Fruit fly (Drosophila melanogaster) whole organism, embryonic: Measurements from ENCODE around the gene Uba2.
A peak's percentile ranks its signal among the peaks of the same experiment; 100 is the strongest.

Source experiments
- Atf-2 ChIP-seq: fragments of 200-800 bp; sonication (Bioruptor generic); optimal IDR thresholded peaks from 2 replicates; lab custom pipeline; 2016; ENCODE audit warnings: missing biosample characterization, missing genetic modification characterization
- Awh ChIP-seq: fragments of 200-800 bp; sonication (Bioruptor generic); IDR thresholded peaks from 2 replicates; pipeline ENCODE4, ENCODE4 v1.3.6; 2022; ENCODE audit warnings: missing biosample characterization, missing genetic modification characterization
- B-H2 ChIP-seq: fragments of 200-800 bp; sonication (Bioruptor generic); optimal IDR thresholded peaks from 2 replicates; lab custom pipeline; 2018; ENCODE audit warnings: missing biosample characterization, mild to moderate bottlenecking, missing genetic modification characterization
- C15 ChIP-seq: fragments of 200-800 bp; sonication (Bioruptor generic); IDR thresholded peaks from 3 replicates; pipeline ENCODE4 v1.3.6; 2022; ENCODE audit warnings: missing biosample characterization, missing genetic modification characterization
- CG11398 ChIP-seq: fragments of 200-800 bp; sonication (Bioruptor generic); optimal IDR thresholded peaks from 2 replicates; lab custom pipeline; 2016; ENCODE audit warnings: missing biosample characterization, missing genetic modification characterization
- CG12155 ChIP-seq: fragments of 200-800 bp; sonication (Bioruptor generic); optimal IDR thresholded peaks from 3 replicates; lab custom pipeline; 2016; ENCODE audit warnings: missing biosample characterization, missing genetic modification characterization
- CG1233 ChIP-seq: fragments of 200-800 bp; sonication (Bioruptor generic); optimal IDR thresholded peaks from 4 replicates; lab custom pipeline; 2018; ENCODE audit warnings: missing biosample characterization, mild to moderate bottlenecking, missing genetic modification characterization
- CG12942 ChIP-seq: fragments of 200-800 bp; sonication (Bioruptor generic); optimal IDR thresholded peaks from 3 replicates; lab custom pipeline; 2016; ENCODE audit warnings: missing biosample characterization, missing genetic modification characterization
- CG13424 ChIP-seq: fragments of 200-800 bp; sonication (Bioruptor generic); optimal IDR thresholded peaks from 2 replicates; lab custom pipeline; 2019; ENCODE audit warnings: missing biosample characterization, mild to moderate bottlenecking, missing genetic modification characterization, moderate library complexity
- CG15011 ChIP-seq: fragments of 200-800 bp; sonication (Bioruptor generic); optimal IDR thresholded peaks from 3 replicates; lab custom pipeline; 2018; ENCODE audit warnings: missing biosample characterization, mild to moderate bottlenecking, missing genetic modification characterization
- CG1529 ChIP-seq: fragments of 200-800 bp; sonication (Bioruptor generic); optimal IDR thresholded peaks from 3 replicates; lab custom pipeline; 2018; ENCODE audit warnings: missing biosample characterization, missing genetic modification characterization
- CG16863 ChIP-seq: fragments of 200-800 bp; sonication (Bioruptor generic); optimal IDR thresholded peaks from 3 replicates; lab custom pipeline; 2016; ENCODE audit warnings: missing biosample characterization, missing genetic modification characterization
- CG17328 ChIP-seq: fragments of 200-800 bp; sonication (Bioruptor generic); IDR thresholded peaks from 2 replicates; pipeline ENCODE4 v1.3.6; 2022; ENCODE audit warnings: missing biosample characterization, missing genetic modification characterization
- CG1792 ChIP-seq: fragments of 200-800 bp; sonication (Bioruptor generic); optimal IDR thresholded peaks from 2 replicates; lab custom pipeline; 2016; ENCODE audit warnings: missing biosample characterization, missing genetic modification characterization
- CG2678 ChIP-seq: fragments of 200-800 bp; sonication (Bioruptor generic); optimal IDR thresholded peaks from 3 replicates; lab custom pipeline; 2019; ENCODE audit warnings: missing biosample characterization, mild to moderate bottlenecking, missing genetic modification characterization, moderate library complexity
- CG30020 ChIP-seq: fragments of 200-800 bp; optimal IDR thresholded peaks from 2 replicates; lab custom pipeline; 2019; ENCODE audit warnings: missing biosample characterization, mild to moderate bottlenecking, missing genetic modification characterization, moderate library complexity
- CG31441 ChIP-seq: fragments of 200-800 bp; sonication (Bioruptor generic); IDR thresholded peaks from 2 replicates; pipeline ENCODE4 v1.3.6; 2022; ENCODE audit warnings: missing biosample characterization, missing genetic modification characterization
- CG3847 ChIP-seq: fragments of 200-800 bp; sonication (Bioruptor generic); IDR thresholded peaks from 2 replicates; pipeline ENCODE4 v1.3.6; 2022; ENCODE audit warnings: missing biosample characterization, missing genetic modification characterization
- CG4328 ChIP-seq: fragments of 200-800 bp; sonication (Bioruptor generic); optimal IDR thresholded peaks from 3 replicates; lab custom pipeline; 2017; ENCODE audit warnings: missing biosample characterization, missing genetic modification reagents, missing genetic modification characterization
- CG6813 ChIP-seq: fragments of 200-800 bp; sonication (Bioruptor generic); optimal IDR thresholded peaks from 2 replicates; lab custom pipeline; 2017; ENCODE audit warnings: missing biosample characterization, missing genetic modification characterization, mild to moderate bottlenecking, moderate library complexity, missing genetic modification reagents
- CG9609 ChIP-seq: fragments of 200-800 bp; sonication (Bioruptor generic); optimal IDR thresholded peaks from 3 replicates; lab custom pipeline; 2016; ENCODE audit warnings: missing biosample characterization, missing genetic modification characterization
- CHES-1-like ChIP-seq: fragments of 200-800 bp; sonication (Bioruptor generic); optimal IDR thresholded peaks from 2 replicates; lab custom pipeline; 2016; ENCODE audit warnings: missing biosample characterization, missing genetic modification characterization
- Dad ChIP-seq: fragments of 200-800 bp; sonication (Bioruptor generic); optimal IDR thresholded peaks from 3 replicates; lab custom pipeline; 2016; ENCODE audit warnings: missing biosample characterization, missing genetic modification characterization
- Fer2 ChIP-seq: fragments of 200-800 bp; sonication (Bioruptor generic); optimal IDR thresholded peaks from 2 replicates; lab custom pipeline; 2018; ENCODE audit warnings: missing biosample characterization, mild to moderate bottlenecking, missing genetic modification characterization, moderate library complexity
- H15 ChIP-seq: fragments of 200-800 bp; sonication (Bioruptor generic); IDR thresholded peaks from 3 replicates; pipeline ENCODE4 v1.3.6; 2022; ENCODE audit warnings: missing biosample characterization, missing genetic modification characterization
- Hr51 ChIP-seq, 2 experiments: fragments of 200-800 bp; sonication (Bioruptor generic); optimal IDR thresholded peaks; 2 replicates in 1 of 2; 3 replicates in 1 of 2; lab custom pipeline; 2016 to 2018; ENCODE audit warnings: missing biosample characterization in 2 of 2, missing genetic modification characterization in 2 of 2, mild to moderate bottlenecking in 1 of 2, moderate library complexity in 1 of 2
- Mad ChIP-seq: fragments of 200-800 bp; sonication (Bioruptor generic); optimal IDR thresholded peaks from 2 replicates; lab custom pipeline; 2016; ENCODE audit warnings: missing biosample characterization, missing genetic modification characterization
- Max ChIP-seq: fragments of 200-800 bp; sonication (Bioruptor generic); optimal IDR thresholded peaks from 2 replicates; lab custom pipeline; 2016; ENCODE audit warnings: missing biosample characterization, mild to moderate bottlenecking, missing genetic modification characterization
- Meics ChIP-seq: fragments of 200-800 bp; sonication (Bioruptor generic); optimal IDR thresholded peaks from 2 replicates; lab custom pipeline; 2017; ENCODE audit warnings: missing biosample characterization, mild to moderate bottlenecking, missing genetic modification characterization
- NC2β ChIP-seq: fragments of 200-800 bp; sonication (Bioruptor generic); optimal IDR thresholded peaks from 2 replicates; lab custom pipeline; 2016; ENCODE audit warnings: missing biosample characterization, missing genetic modification characterization
- abd-A ChIP-seq: fragments of 200-800 bp; sonication (Bioruptor generic); optimal IDR thresholded peaks from 3 replicates; lab custom pipeline; 2019; ENCODE audit warnings: missing biosample characterization, mild to moderate bottlenecking, missing genetic modification characterization, moderate library complexity
- bowl ChIP-seq: fragments of 200-800 bp; sonication (Bioruptor generic); IDR thresholded peaks from 2 replicates; pipeline ENCODE4 v1.3.6; 2022; ENCODE audit warnings: missing biosample characterization, missing genetic modification characterization
- danr ChIP-seq: fragments of 200-800 bp; sonication (Bioruptor generic); IDR thresholded peaks from 2 replicates; pipeline ENCODE4 v1.3.6; 2022; ENCODE audit warnings: missing biosample characterization, missing genetic modification characterization
- dm ChIP-seq: fragments of 200-800 bp; sonication (Bioruptor generic); optimal IDR thresholded peaks from 3 replicates; lab custom pipeline; 2016; ENCODE audit warnings: missing biosample characterization, missing genetic modification characterization
- dmrt11E ChIP-seq: fragments of 200-800 bp; sonication (Bioruptor generic); optimal IDR thresholded peaks from 3 replicates; lab custom pipeline; 2018; ENCODE audit warnings: missing biosample characterization, mild to moderate bottlenecking, missing genetic modification characterization, moderate library complexity
- fd102C ChIP-seq: fragments of 200-800 bp; sonication (Bioruptor generic); optimal IDR thresholded peaks from 2 replicates; lab custom pipeline; 2018; ENCODE audit warnings: missing biosample characterization, mild to moderate bottlenecking, missing genetic modification characterization, moderate library complexity
- gfzf ChIP-seq: fragments of 200-800 bp; sonication (Bioruptor generic); optimal IDR thresholded peaks from 2 replicates; lab custom pipeline; 2016; ENCODE audit warnings: missing biosample characterization, mild to moderate bottlenecking, missing genetic modification characterization, moderate library complexity
- ind ChIP-seq: fragments of 200-800 bp; sonication (Bioruptor generic); optimal IDR thresholded peaks from 3 replicates; lab custom pipeline; 2016; ENCODE audit warnings: missing biosample characterization, missing genetic modification characterization
- jumu ChIP-seq: fragments of 200-800 bp; sonication (Bioruptor generic); optimal IDR thresholded peaks from 3 replicates; lab custom pipeline; 2016; ENCODE audit warnings: missing biosample characterization, missing genetic modification characterization
- kah ChIP-seq: fragments of 200-800 bp; sonication (Bioruptor generic); optimal IDR thresholded peaks from 2 replicates; lab custom pipeline; 2018; ENCODE audit warnings: missing biosample characterization, mild to moderate bottlenecking, missing genetic modification characterization
- nom ChIP-seq: fragments of 200-800 bp; sonication (Bioruptor generic); optimal IDR thresholded peaks from 2 replicates; lab custom pipeline; 2017; ENCODE audit warnings: missing biosample characterization, missing genetic modification characterization, mild to moderate bottlenecking, moderate library complexity, missing genetic modification reagents
- otp ChIP-seq: fragments of 200-800 bp; sonication (Bioruptor generic); IDR thresholded peaks from 3 replicates; pipeline ENCODE4, ENCODE4 v1.3.6; 2022; ENCODE audit warnings: missing biosample characterization, missing genetic modification characterization
- pho ChIP-seq: fragments of 200-800 bp; sonication (Bioruptor generic); optimal IDR thresholded peaks from 2 replicates; lab custom pipeline; 2016; ENCODE audit warnings: missing biosample characterization, missing genetic modification characterization
- phol ChIP-seq: fragments of 200-800 bp; sonication (Bioruptor generic); optimal IDR thresholded peaks from 3 replicates; lab custom pipeline; 2018; ENCODE audit warnings: missing biosample characterization, mild to moderate bottlenecking, missing genetic modification characterization, moderate library complexity
- sob ChIP-seq: fragments of 200-800 bp; sonication (Bioruptor generic); IDR thresholded peaks from 2 replicates; pipeline ENCODE4 v1.3.6; 2022; ENCODE audit warnings: missing biosample characterization, missing genetic modification characterization
- sug ChIP-seq: fragments of 200-800 bp; optimal IDR thresholded peaks from 2 replicates; lab custom pipeline; 2019; ENCODE audit warnings: missing biosample characterization, mild to moderate bottlenecking, missing genetic modification characterization, moderate library complexity
- tgo ChIP-seq: fragments of 200-800 bp; sonication (Bioruptor generic); IDR thresholded peaks from 3 replicates; pipeline ENCODE4 v1.3.6; 2022; ENCODE audit warnings: missing biosample characterization, missing genetic modification characterization
- tll ChIP-seq, 2 experiments: fragments of 200-800 bp in 1 of 2; fragments of >200 bp in 1 of 2; sonication (Bioruptor generic) in 1 of 2; optimal IDR thresholded peaks; 2 replicates each; lab custom pipeline; 2017 to 2019; ENCODE audit warnings: missing biosample characterization in 2 of 2, missing genetic modification characterization in 2 of 2, mild to moderate bottlenecking in 1 of 2, moderate library complexity in 1 of 2
- trh ChIP-seq: fragments of 200-800 bp; sonication (Bioruptor generic); optimal IDR thresholded peaks from 2 replicates; lab custom pipeline; 2016; ENCODE audit warnings: missing biosample characterization, missing genetic modification characterization
- twi ChIP-seq: fragments of 200-800 bp; optimal IDR thresholded peaks from 2 replicates; lab custom pipeline; 2019; ENCODE audit warnings: missing biosample characterization, mild to moderate bottlenecking, missing genetic modification characterization, moderate library complexity
- vnd ChIP-seq: fragments of 200-800 bp; sonication (Bioruptor generic); IDR thresholded peaks from 3 replicates; pipeline ENCODE4 v1.3.6; 2022; ENCODE audit warnings: missing biosample characterization, missing genetic modification characterization; ENCODE audit not compliant: partially characterized antibody
- zfh1 ChIP-seq: fragments of 200-800 bp; sonication (Bioruptor generic); IDR thresholded peaks from 3 replicates; pipeline ENCODE4 v1.3.6; 2022; ENCODE audit warnings: missing biosample characterization, missing genetic modification characterization

The Uba2 gene

dm6 chr3L:8110171-8110570, 17.4 kb downstream of the Uba2 start, which contains the start of gene Nulp1 (continued):
- TF ChIP-seq CG3847 = peak; percentile 65
- TF ChIP-seq sob (GFP tag; lab: Robert Waterston, UW) = peak; percentile 41
- no peak for TF ChIP-seq NC2β (GFP tag; lab: Kevin White, UChicago)
- no peak for TF ChIP-seq Fer2 (tag; lab: Kevin White, UChicago)
- no peak for TF ChIP-seq Awh (GFP tag; lab: Robert Waterston, UW)
- no peak for TF ChIP-seq CG13424
- TF ChIP-seq Mad = no peak
- no peak for TF ChIP-seq C15 (GFP tag; lab: Robert Waterston, UW)
- TF ChIP-seq danr = no peak
- TF ChIP-seq fd102C = no peak
- TF ChIP-seq abd-A (tag; lab: Kevin White, UChicago) = no peak
- TF ChIP-seq Dad = no peak
- TF ChIP-seq ind = peak; percentile 21
- TF ChIP-seq trh (GFP tag; lab: Kevin White, UChicago) = no peak
- no peak for TF ChIP-seq CG31441 (GFP tag; lab: Robert Waterston, UW)
- TF ChIP-seq bowl = no peak
- peak; percentile 10 for TF ChIP-seq jumu (GFP tag; lab: Kevin White, UChicago)
- TF ChIP-seq CG1233 (GFP tag; lab: Kevin White, UChicago) = peak; percentile 22
- TF ChIP-seq twi (tag; lab: Kevin White, UChicago) = no peak
- TF ChIP-seq vnd (GFP tag; lab: Robert Waterston, UW) = 0 out of 3 replicates have a peak, but pooled peaks have one; percentile 15
- TF ChIP-seq otp (GFP tag; lab: Robert Waterston, UW) = no peak
- peak; percentile 70 for TF ChIP-seq sug
- no peak for TF ChIP-seq Atf-2
- no peak for TF ChIP-seq CG6813
- TF ChIP-seq CG17328 (GFP tag; lab: Robert Waterston, UW) = no peak
- peak; percentile 10 for TF ChIP-seq Meics (GFP tag; lab: Kevin White, UChicago)
- no peak for TF ChIP-seq nom
- no peak for TF ChIP-seq H15 (GFP tag; lab: Robert Waterston, UW)
- TF ChIP-seq phol (tag; lab: Kevin White, UChicago) = peak; percentile 14
- TF ChIP-seq B-H2 = no peak
- TF ChIP-seq CG2678 (tag; lab: Kevin White, UChicago) = no peak
- no peak for TF ChIP-seq CG1792 (GFP tag; lab: Kevin White, UChicago)
- no peak for TF ChIP-seq tgo
- TF ChIP-seq CG12942 = no peak
- peak in 1 of 2 experiments; percentile 15 for TF ChIP-seq Hr51 (GFP tag; optimal IDR thresholded peaks at IDR 0.05; lab: Kevin White, UChicago)
- no peak for TF ChIP-seq tll (GFP tag; optimal IDR thresholded peaks at IDR 0.05; lab: Kevin White, UChicago)
- peak; percentile 52 for TF ChIP-seq CHES-1-like
- TF ChIP-seq pho (GFP tag; lab: Kevin White, UChicago) = no peak
- TF ChIP-seq CG4328 = no peak
- TF ChIP-seq gfzf (GFP tag; lab: Kevin White, UChicago) = peak; percentile 18
- peak; percentile 37 for TF ChIP-seq Max (GFP tag; lab: Kevin White, UChicago)
- peak; percentile 14 for TF ChIP-seq CG12155 (GFP tag; lab: Kevin White, UChicago)
- no peak for TF ChIP-seq CG11398 (GFP tag; lab: Kevin White, UChicago)
- TF ChIP-seq CG15011 (GFP tag; lab: Kevin White, UChicago) = no peak
- TF ChIP-seq kah (GFP tag; lab: Kevin White, UChicago) = peak; percentile 97
- TF ChIP-seq dmrt11E (tag; lab: Kevin White, UChicago) = no peak
- no peak for TF ChIP-seq CG16863 (GFP tag; lab: Kevin White, UChicago)
- TF ChIP-seq CG9609 (GFP tag; lab: Kevin White, UChicago) = peak; percentile 27
- TF ChIP-seq dm (GFP tag; lab: Kevin White, UChicago) = peak; percentile 78
- 0 out of 3 replicates have a peak, but pooled peaks have one; percentile 20 for TF ChIP-seq zfh1
- no peak for TF ChIP-seq CG30020
- TF ChIP-seq CG1529 (GFP tag; lab: Kevin White, UChicago) = no peak
